Fruit fly (Drosophila melanogaster): ENCODE results near the gene srw.
A peak's percentile ranks its signal among the peaks of the same experiment; 100 is the strongest.

dm6 chr3L:4254301-4254834 is 28.9 kb downstream of the srw start, which contains the start of the genes ago and CG1265:
- TF ChIP-seq rgr (GFP tag; optimal IDR thresholded peaks at IDR 0.05) (peak; percentile 15), Rel (GFP tag; optimal IDR thresholded peaks at IDR 0.05) (no peak), Rel (tag; optimal IDR thresholded peaks at IDR 0.05) (no peak), sv (GFP tag; optimal IDR thresholded peaks at IDR 0.05) (peak; percentile 15), Sp1 (GFP tag; optimal IDR thresholded peaks at IDR 0.05) (peak; percentile 60), br (GFP tag; optimal IDR thresholded peaks at IDR 0.05) (no peak), lola (GFP tag; optimal IDR thresholded peaks at IDR 0.05) (no peak), h (GFP tag; optimal IDR thresholded peaks at IDR 0.05) (peak; percentile 29), pan (optimal IDR thresholded peaks at IDR 0.05) (no peak), brk (GFP tag; optimal IDR thresholded peaks at IDR 0.05) (no peak), psq (GFP tag; optimal IDR thresholded peaks at IDR 0.05) (peak; percentile 9), N (GFP tag; optimal IDR thresholded peaks at IDR 0.05) (no peak)

Measured in whole organism, wandering third instar larva.